Fruit fly (Drosophila melanogaster) whole organism, wandering third instar larva: ENCODE data around the gene CG43739.

ENCODE experiments used
- Abd-B ChIP-seq: fragments of >200 bp; optimal IDR thresholded peaks from 2 replicates; lab custom pipeline; 2017; ENCODE audit warnings: missing biosample characterization, missing genetic modification characterization
- CrebA ChIP-seq: fragments of 200-800 bp; sonication (Bioruptor generic); optimal IDR thresholded peaks from 2 replicates; lab custom pipeline; 2016; ENCODE audit warnings: missing biosample characterization, mild to moderate bottlenecking, missing genetic modification characterization, borderline replicate concordance
- Dfd ChIP-seq: fragments of >200 bp; optimal IDR thresholded peaks from 2 replicates; lab custom pipeline; 2017; ENCODE audit warnings: missing biosample characterization, missing genetic modification characterization
- Dif ChIP-seq: fragments of 200-275, 200-300 bp; sonication (Bioruptor generic); optimal IDR thresholded peaks from 2 replicates; lab custom pipeline; 2018; ENCODE audit warnings: missing biosample characterization, missing genetic modification characterization; ENCODE audit not compliant: partially characterized antibody
- HLH106 ChIP-seq: fragments of 200-800 bp; optimal IDR thresholded peaks from 3 replicates; lab custom pipeline; 2019; ENCODE audit warnings: missing biosample characterization, mild to moderate bottlenecking, missing genetic modification characterization, moderate library complexity
- Hnf4 ChIP-seq: fragments of 200-800 bp; sonication (Bioruptor generic); optimal IDR thresholded peaks from 2 replicates; lab custom pipeline; 2016; ENCODE audit warnings: missing biosample characterization, mild to moderate bottlenecking, missing genetic modification characterization
- Hr78 ChIP-seq: fragments of >200 bp; optimal IDR thresholded peaks from 2 replicates; lab custom pipeline; 2017; ENCODE audit warnings: missing biosample characterization, missing genetic modification characterization
- Hr83 ChIP-seq: fragments of 200-300 bp; sonication (Bioruptor generic); optimal IDR thresholded peaks from 2 replicates; lab custom pipeline; 2016; ENCODE audit warnings: missing biosample characterization, mild to moderate bottlenecking, missing genetic modification characterization, moderate library complexity; ENCODE audit not compliant: poor library complexity, severe bottlenecking
- Jra ChIP-seq: sonication (Bioruptor generic); optimal IDR thresholded peaks from 2 replicates; lab custom pipeline; 2016; ENCODE audit warnings: missing biosample characterization, missing genetic modification characterization
- Mio ChIP-seq: sonication (Bioruptor generic); optimal IDR thresholded peaks from 2 replicates; lab custom pipeline; 2016; ENCODE audit warnings: missing biosample characterization, missing genetic modification characterization
- Myc ChIP-seq: fragments of >200 bp; optimal IDR thresholded peaks from 2 replicates; lab custom pipeline; 2017
- N ChIP-seq: fragments of >200 bp; optimal IDR thresholded peaks from 2 replicates; lab custom pipeline; 2018; ENCODE audit warnings: missing biosample characterization, missing external identifiers, missing genetic modification characterization
- OdsH ChIP-seq: fragments of 200-800 bp; sonication (Bioruptor generic); optimal IDR thresholded peaks from 2 replicates; lab custom pipeline; 2016; ENCODE audit warnings: missing biosample characterization, mild to moderate bottlenecking, missing genetic modification characterization
- Rel ChIP-seq, 2 experiments: fragments of 200-800 bp; sonication (Bioruptor generic) in 1 of 2; optimal IDR thresholded peaks; 2 replicates in 1 of 2; 3 replicates in 1 of 2; lab custom pipeline; 2016 to 2019; ENCODE audit warnings: mild to moderate bottlenecking in 2 of 2, missing biosample characterization in 2 of 2, missing genetic modification characterization in 2 of 2, moderate library complexity in 1 of 2
- Sp1 ChIP-seq: fragments of 200-800 bp; sonication (Bioruptor generic); optimal IDR thresholded peaks from 3 replicates; lab custom pipeline; 2019; ENCODE audit warnings: missing biosample characterization, mild to moderate bottlenecking, missing genetic modification characterization, moderate library complexity
- Vsx2 ChIP-seq: fragments of 200-300, 225-300 bp; sonication (Bioruptor generic); optimal IDR thresholded peaks from 2 replicates; lab custom pipeline; 2018; ENCODE audit warnings: missing biosample characterization, missing genetic modification characterization; ENCODE audit not compliant: partially characterized antibody
- br ChIP-seq: fragments of 200-800 bp; sonication (Bioruptor generic); optimal IDR thresholded peaks from 2 replicates; lab custom pipeline; 2016; ENCODE audit warnings: missing biosample characterization, missing genetic modification characterization
- brk ChIP-seq: fragments of 200-800 bp; sonication (Bioruptor generic); optimal IDR thresholded peaks from 2 replicates; lab custom pipeline; 2016; ENCODE audit warnings: missing biosample characterization, mild to moderate bottlenecking, missing genetic modification characterization
- dl ChIP-seq, 2 experiments: fragments of 175-275, 200-275 bp in 1 of 2; fragments of 200-275 bp in 1 of 2; sonication (Bioruptor generic); optimal IDR thresholded peaks; lab custom pipeline; 2018; ENCODE audit warnings: mild to moderate bottlenecking in 2 of 2, missing biosample characterization in 2 of 2, missing genetic modification characterization in 2 of 2, moderate library complexity in 2 of 2; ENCODE audit not compliant: partially characterized antibody in 2 of 2, insufficient read depth in 1 of 2
- dmrt93B ChIP-seq: fragments of 200-800 bp; sonication (Bioruptor generic); optimal IDR thresholded peaks from 2 replicates; lab custom pipeline; 2018; ENCODE audit warnings: missing biosample characterization, mild to moderate bottlenecking, missing genetic modification characterization
- dsf ChIP-seq: sonication (Bioruptor generic); optimal IDR thresholded peaks from 2 replicates; lab custom pipeline; 2016; ENCODE audit warnings: missing biosample characterization, missing genetic modification characterization, borderline replicate concordance
- ey ChIP-seq: fragments of 200-800 bp; sonication (Bioruptor generic); optimal IDR thresholded peaks from 2 replicates; lab custom pipeline; 2016; ENCODE audit warnings: missing biosample characterization, missing genetic modification characterization
- foxo ChIP-seq, 2 experiments: fragments of 200-800 bp; sonication (Bioruptor generic); optimal IDR thresholded peaks; 2 replicates in 1 of 2; 3 replicates in 1 of 2; lab custom pipeline; 2016 to 2017; ENCODE audit warnings: missing biosample characterization in 2 of 2, missing genetic modification characterization in 2 of 2
- fru ChIP-seq: fragments of 200-800 bp; sonication (Bioruptor generic); optimal IDR thresholded peaks from 3 replicates; lab custom pipeline; 2016; ENCODE audit warnings: missing biosample characterization, mild to moderate bottlenecking, missing genetic modification characterization
- h ChIP-seq: fragments of 200-800 bp; sonication (Bioruptor generic); optimal IDR thresholded peaks from 3 replicates; lab custom pipeline; 2016; ENCODE audit warnings: missing biosample characterization, mild to moderate bottlenecking, missing genetic modification characterization
- jim ChIP-seq: fragments of 175-275, 200-325 bp; sonication (Bioruptor generic); optimal IDR thresholded peaks from 2 replicates; lab custom pipeline; 2016; ENCODE audit warnings: missing biosample characterization, mild to moderate bottlenecking, missing genetic modification characterization
- lola ChIP-seq: fragments of >200 bp; optimal IDR thresholded peaks from 2 replicates; lab custom pipeline; 2017; ENCODE audit warnings: missing biosample characterization, missing genetic modification characterization
- pan ChIP-seq: fragments of >200 bp; optimal IDR thresholded peaks from 2 replicates; lab custom pipeline; 2017
- psq ChIP-seq: fragments of 200-800 bp; sonication (Bioruptor generic); optimal IDR thresholded peaks from 3 replicates; lab custom pipeline; 2017; ENCODE audit warnings: missing biosample characterization, mild to moderate bottlenecking, missing genetic modification characterization, moderate library complexity
- rgr ChIP-seq: fragments of 200-800 bp; sonication (Bioruptor generic); optimal IDR thresholded peaks from 3 replicates; lab custom pipeline; 2016; ENCODE audit warnings: missing biosample characterization, mild to moderate bottlenecking, missing genetic modification characterization
- sage ChIP-seq: fragments of 200-800 bp; sonication (Bioruptor generic); optimal IDR thresholded peaks from 2 replicates; lab custom pipeline; 2016; ENCODE audit warnings: missing biosample characterization, mild to moderate bottlenecking, missing genetic modification characterization
- sv ChIP-seq: fragments of 200-800 bp; sonication (Bioruptor generic); optimal IDR thresholded peaks from 3 replicates; lab custom pipeline; 2016; ENCODE audit warnings: missing biosample characterization, missing genetic modification characterization
- tai ChIP-seq: sonication (Bioruptor generic); optimal IDR thresholded peaks from 2 replicates; lab custom pipeline; 2016; ENCODE audit warnings: missing biosample characterization, missing genetic modification characterization
- usp ChIP-seq: fragments of >200 bp; optimal IDR thresholded peaks from 2 replicates; lab custom pipeline; 2017; ENCODE audit warnings: missing biosample characterization, missing genetic modification characterization
- woc ChIP-seq: sonication (Bioruptor generic); optimal IDR thresholded peaks from 2 replicates; lab custom pipeline; 2016; ENCODE audit warnings: missing biosample characterization, mild to moderate bottlenecking, missing genetic modification characterization

The CG43739 gene

DNA sequence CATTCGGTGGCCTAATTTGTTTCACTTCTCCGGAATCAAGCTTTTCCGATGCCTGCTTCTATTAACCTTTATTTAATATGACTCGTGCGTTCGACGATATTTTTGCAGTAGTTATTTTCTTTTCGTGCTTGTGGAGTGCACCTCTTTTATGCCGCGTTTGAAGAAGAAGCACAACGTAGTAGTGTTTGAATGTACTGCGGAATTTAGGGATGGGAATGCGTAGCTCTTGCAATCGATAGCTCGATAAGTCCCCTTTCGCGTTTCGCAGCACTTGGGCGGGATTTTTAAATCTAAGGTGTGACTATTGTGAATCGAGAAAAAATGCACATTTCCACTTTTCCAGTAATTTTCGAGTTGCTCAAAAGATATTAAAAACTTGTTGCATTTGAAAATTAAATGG lies at the start of gene CG43739, which contains the start of gene sky:
Gene CG43739 (minus strand): TSS at position 199 of the 400 bp plus-strand sequence.
Gene sky (minus strand): TSS at position 199 of the 400 bp plus-strand sequence.
- TF ChIP-seq Rel (GFP tag; optimal IDR thresholded peaks at IDR 0.05; lab: Kevin White, UChicago), result no peak
- no peak for TF ChIP-seq Rel (tag; optimal IDR thresholded peaks at IDR 0.05; lab: Kevin White, UChicago)
- no peak for TF ChIP-seq lola (GFP tag; lab: Kevin White, UChicago)
- TF ChIP-seq ey (GFP tag; lab: Kevin White, UChicago), result peak; percentile 3
- TF ChIP-seq Hnf4 (GFP tag; lab: Kevin White, UChicago), result peak; percentile 59
- no peak for TF ChIP-seq Hr78 (GFP tag; lab: Kevin White, UChicago)
- peak; percentile 40 for TF ChIP-seq h
- peak; percentile 18 for TF ChIP-seq Myc (lab: Kevin White, UChicago)
- TF ChIP-seq brk (GFP tag; lab: Kevin White, UChicago), result no peak
- peak; percentile 4 for TF ChIP-seq br (GFP tag; lab: Kevin White, UChicago)
- TF ChIP-seq Hr83, result peak; percentile 74
- peak in 1 of 2 experiments; percentile 32 for TF ChIP-seq foxo (GFP tag; optimal IDR thresholded peaks at IDR 0.05; lab: Kevin White, UChicago)
- TF ChIP-seq pan, result no peak

DNA sequence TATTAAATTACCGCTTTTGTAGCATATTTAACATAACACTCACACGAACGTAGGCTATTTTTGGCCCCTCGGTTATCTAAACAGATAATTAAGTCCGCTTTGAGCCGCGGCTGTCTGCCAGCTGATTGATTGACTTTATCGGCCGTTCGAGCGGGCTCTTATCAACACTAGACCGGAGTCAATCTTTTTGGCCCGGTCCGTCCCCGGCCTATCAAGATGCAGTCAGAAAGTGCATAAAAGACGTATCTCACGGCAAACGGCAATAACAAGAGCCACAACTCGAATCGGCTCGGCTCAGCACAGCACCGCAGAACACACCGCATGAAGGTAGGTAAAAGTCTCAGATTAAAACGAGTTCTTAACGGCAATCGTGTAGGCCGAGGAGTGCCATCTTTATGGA lies 46.3 kb upstream of the CG43739 start:
- TF ChIP-seq fru (no peak), tai (GFP tag; lab: Kevin White, UChicago) (no peak), Hr78 (GFP tag; lab: Kevin White, UChicago) (no peak)

DNA sequence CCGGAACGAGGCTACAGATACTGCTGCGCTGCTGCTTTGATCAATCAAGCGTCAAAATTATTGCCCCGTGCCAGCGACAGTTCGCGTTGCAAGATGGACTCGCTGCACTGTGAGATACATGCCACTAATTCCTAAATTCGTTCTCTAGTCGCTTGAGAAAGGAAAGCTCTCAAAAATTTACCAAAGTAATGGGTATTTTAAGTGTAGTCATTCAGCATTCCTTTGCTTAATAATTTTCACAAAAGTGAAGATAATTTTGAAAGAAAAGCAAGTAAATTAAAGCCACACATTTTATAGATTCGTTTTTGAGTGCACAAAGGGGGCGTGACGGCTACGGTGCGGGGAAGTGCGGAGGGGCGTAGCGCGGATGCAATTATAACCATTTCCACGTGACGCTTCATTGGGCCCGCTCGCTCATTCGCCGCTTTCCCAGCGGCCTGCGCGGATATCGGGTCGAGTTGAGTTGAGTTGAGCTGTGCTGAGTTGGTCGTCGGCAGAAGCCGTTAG lies 41.3 kb upstream of the CG43739 start:
- TF ChIP-seq Dif (no peak), sv (GFP tag; lab: Kevin White, UChicago) (no peak), usp (GFP tag; lab: Kevin White, UChicago) (no peak), CrebA (GFP tag; lab: Kevin White, UChicago) (no peak), h (no peak), Hr78 (GFP tag; lab: Kevin White, UChicago) (no peak)

DNA sequence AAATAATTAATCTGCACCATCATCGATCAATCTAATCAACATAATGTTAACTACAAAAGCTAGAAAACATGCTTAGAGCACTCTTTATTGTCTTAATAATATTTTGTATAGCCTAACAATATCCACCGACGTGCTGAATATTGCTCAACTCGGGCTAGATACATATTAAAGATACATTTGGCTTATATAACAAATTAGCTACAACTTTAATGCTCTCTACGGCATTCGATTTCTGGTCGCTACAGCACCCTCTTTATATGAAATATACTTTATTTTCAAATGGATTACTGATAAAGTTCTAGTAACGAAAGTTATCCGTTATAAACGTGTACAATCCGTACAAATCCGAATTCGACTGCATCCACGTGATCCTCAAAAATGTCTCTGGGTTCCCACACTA lies 39.2 kb upstream of the CG43739 start:
- TF ChIP-seq Myc (lab: Kevin White, UChicago), result no peak

DNA sequence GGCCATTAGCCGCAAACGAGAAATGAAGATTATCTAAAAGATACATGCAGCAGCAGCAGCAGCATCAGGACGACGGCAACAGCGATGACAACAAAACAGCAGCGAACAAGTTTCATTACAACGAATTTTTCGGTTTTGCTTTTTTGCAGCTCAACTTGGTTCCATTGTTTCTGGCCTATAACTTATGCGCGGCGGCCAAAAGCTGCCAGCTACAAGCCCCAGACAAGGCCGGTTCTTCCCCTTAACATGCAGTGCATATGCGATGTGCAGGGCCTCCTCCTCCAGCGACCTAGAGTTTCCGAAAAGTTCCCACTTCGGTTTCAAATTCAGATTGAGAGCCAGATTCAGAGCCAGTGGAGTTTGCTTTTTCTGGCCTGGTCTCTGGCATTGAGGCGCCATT lies 38.5 kb upstream of the CG43739 start:
- TF ChIP-seq Rel (GFP tag; optimal IDR thresholded peaks at IDR 0.05; lab: Kevin White, UChicago) (no peak), Rel (tag; optimal IDR thresholded peaks at IDR 0.05; lab: Kevin White, UChicago) (peak; percentile 78), ey (GFP tag; lab: Kevin White, UChicago) (no peak), Jra (no peak), brk (GFP tag; lab: Kevin White, UChicago) (no peak), fru (no peak), sage (no peak), OdsH (GFP tag; lab: Kevin White, UChicago) (no peak), tai (GFP tag; lab: Kevin White, UChicago) (no peak), usp (GFP tag; lab: Kevin White, UChicago) (no peak), rgr (no peak), foxo (GFP tag; optimal IDR thresholded peaks at IDR 0.05; lab: Kevin White, UChicago) (no peak), Dfd (GFP tag; lab: Kevin White, UChicago) (peak; percentile 19), h (no peak), sv (GFP tag; lab: Kevin White, UChicago) (no peak), Abd-B (GFP tag; lab: Kevin White, UChicago) (no peak)
- TF ChIP-seq, all 38 proteins: peak for 2

DNA sequence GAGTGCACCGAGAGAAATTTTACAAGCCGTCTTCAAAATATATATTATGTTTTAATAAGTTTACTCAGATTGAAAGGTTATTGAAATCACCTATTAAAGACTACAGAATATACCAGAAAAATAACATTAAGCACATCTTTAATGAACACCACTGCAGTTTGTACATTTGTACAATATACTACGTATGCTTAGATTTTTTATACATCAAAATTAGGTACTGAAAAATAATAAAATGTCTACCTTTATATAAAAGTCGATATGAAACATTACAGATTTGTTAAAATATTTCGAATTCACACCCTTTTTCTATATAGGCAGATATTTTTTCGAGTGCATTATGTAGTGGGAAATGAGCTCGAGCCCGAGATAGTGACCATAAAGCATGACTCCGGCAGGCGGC lies 38.1 kb upstream of the CG43739 start:
- no peak for TF ChIP-seq N
- TF ChIP-seq Dif, result no peak
- no peak for TF ChIP-seq dsf (GFP tag; lab: Kevin White, UChicago)
- no peak for TF ChIP-seq jim
- no peak for TF ChIP-seq dmrt93B (GFP tag; lab: Kevin White, UChicago)
- TF ChIP-seq HLH106 (tag; lab: Kevin White, UChicago), result peak; percentile 72
- TF ChIP-seq Vsx2 (GFP tag; lab: Kevin White, UChicago), result no peak
- TF ChIP-seq Hr83, result no peak
- peak in 1 of 2 experiments; percentile 57 for TF ChIP-seq foxo (GFP tag; optimal IDR thresholded peaks at IDR 0.05; lab: Kevin White, UChicago)
- TF ChIP-seq sv (GFP tag; lab: Kevin White, UChicago), result no peak
- peak; percentile 18 for TF ChIP-seq OdsH (GFP tag; lab: Kevin White, UChicago)
- no peak for TF ChIP-seq brk (GFP tag; lab: Kevin White, UChicago)
- TF ChIP-seq rgr, result peak; percentile 5
- TF ChIP-seq Mio, result no peak
- no peak for TF ChIP-seq woc (GFP tag; lab: Kevin White, UChicago)
- no peak for TF ChIP-seq Rel (GFP tag; optimal IDR thresholded peaks at IDR 0.05; lab: Kevin White, UChicago)
- no peak for TF ChIP-seq Rel (tag; optimal IDR thresholded peaks at IDR 0.05; lab: Kevin White, UChicago)
- TF ChIP-seq Hnf4 (GFP tag; lab: Kevin White, UChicago), result no peak
- TF ChIP-seq h, result peak; percentile 49
- TF ChIP-seq psq, result peak; percentile 41
- no peak for TF ChIP-seq Jra
- TF ChIP-seq Dfd (GFP tag; lab: Kevin White, UChicago), result no peak
- TF ChIP-seq fru, result peak; percentile 53
- TF ChIP-seq dl (GFP tag; optimal IDR thresholded peaks at IDR 0.05; lab: Kevin White, UChicago; ENCODE audit: insufficient read depth in 1 of 2, partially characterized antibody in 2 of 2), result no peak
- peak; percentile 67 for TF ChIP-seq Sp1
